Fruit fly (Drosophila melanogaster) whole organism, wandering third instar larva: ENCODE results near the gene Jhbp3.

Experiments
- Dfd ChIP-seq: fragments of >200 bp; optimal IDR thresholded peaks from 2 replicates; lab custom pipeline; 2017; ENCODE audit warnings: missing biosample characterization, missing genetic modification characterization
- GATAd ChIP-seq: sonication (Bioruptor generic); optimal IDR thresholded peaks from 2 replicates; lab custom pipeline; 2016; ENCODE audit warnings: missing biosample characterization, missing genetic modification characterization
- Hr78 ChIP-seq: fragments of >200 bp; optimal IDR thresholded peaks from 2 replicates; lab custom pipeline; 2017; ENCODE audit warnings: missing biosample characterization, missing genetic modification characterization
- Hr83 ChIP-seq: fragments of 200-300 bp; sonication (Bioruptor generic); optimal IDR thresholded peaks from 2 replicates; lab custom pipeline; 2016; ENCODE audit warnings: missing biosample characterization, mild to moderate bottlenecking, missing genetic modification characterization, moderate library complexity; ENCODE audit not compliant: poor library complexity, severe bottlenecking
- Jra ChIP-seq: sonication (Bioruptor generic); optimal IDR thresholded peaks from 2 replicates; lab custom pipeline; 2016; ENCODE audit warnings: missing biosample characterization, missing genetic modification characterization
- Mio ChIP-seq: sonication (Bioruptor generic); optimal IDR thresholded peaks from 2 replicates; lab custom pipeline; 2016; ENCODE audit warnings: missing biosample characterization, missing genetic modification characterization
- OdsH ChIP-seq: fragments of 200-800 bp; sonication (Bioruptor generic); optimal IDR thresholded peaks from 2 replicates; lab custom pipeline; 2016; ENCODE audit warnings: missing biosample characterization, mild to moderate bottlenecking, missing genetic modification characterization
- lola ChIP-seq: fragments of >200 bp; optimal IDR thresholded peaks from 2 replicates; lab custom pipeline; 2017; ENCODE audit warnings: missing biosample characterization, missing genetic modification characterization
- pan ChIP-seq: fragments of >200 bp; optimal IDR thresholded peaks from 2 replicates; lab custom pipeline; 2017
- psq ChIP-seq: fragments of 200-800 bp; sonication (Bioruptor generic); optimal IDR thresholded peaks from 3 replicates; lab custom pipeline; 2017; ENCODE audit warnings: missing biosample characterization, mild to moderate bottlenecking, missing genetic modification characterization, moderate library complexity
- sage ChIP-seq: fragments of 200-800 bp; sonication (Bioruptor generic); optimal IDR thresholded peaks from 2 replicates; lab custom pipeline; 2016; ENCODE audit warnings: missing biosample characterization, mild to moderate bottlenecking, missing genetic modification characterization
- sv ChIP-seq: fragments of 200-800 bp; sonication (Bioruptor generic); optimal IDR thresholded peaks from 3 replicates; lab custom pipeline; 2016; ENCODE audit warnings: missing biosample characterization, missing genetic modification characterization
- woc ChIP-seq: sonication (Bioruptor generic); optimal IDR thresholded peaks from 2 replicates; lab custom pipeline; 2016; ENCODE audit warnings: missing biosample characterization, mild to moderate bottlenecking, missing genetic modification characterization

dm6 chr3R:4980069-4980797 is 25.2 kb upstream of the Jhbp3 start:
- TF ChIP-seq psq (GFP tag; lab: Kevin White, UChicago) (no peak), woc (no peak), Mio (GFP tag; lab: Kevin White, UChicago) (no peak), Dfd (GFP tag; lab: Kevin White, UChicago) (no peak), pan (lab: Kevin White, UChicago) (no peak), lola (GFP tag; lab: Kevin White, UChicago) (no peak), Hr78 (no peak), sage (GFP tag; lab: Kevin White, UChicago) (no peak), sv (GFP tag; lab: Kevin White, UChicago) (no peak), Jra (GFP tag; lab: Kevin White, UChicago) (no peak), GATAd (GFP tag; lab: Kevin White, UChicago) (no peak), Hr83 (GFP tag; lab: Kevin White, UChicago) (no peak), OdsH (GFP tag; lab: Kevin White, UChicago) (no peak)
